Fruit fly (Drosophila melanogaster) whole organism, adult: ENCODE measurements around the gene stas.

Source experiments
- CG7101 ChIP-seq: fragments of 200-800 bp; sonication (Bioruptor generic); optimal IDR thresholded peaks from 2 replicates; lab custom pipeline; 2018; ENCODE audit warnings: missing biosample characterization, mild to moderate bottlenecking, missing genetic modification characterization, moderate library complexity
- toe ChIP-seq: fragments of 200-800 bp; sonication (Bioruptor generic); optimal IDR thresholded peaks from 2 replicates; lab custom pipeline; 2016; ENCODE audit warnings: missing biosample characterization, missing genetic modification characterization

dm6 chrX:17651998-17652738, 24.5 kb upstream of the stas start, which contains the start of gene RhoGAPp190:
- TF ChIP-seq CG7101 = peak; percentile 39
- no peak for TF ChIP-seq toe (GFP tag; lab: Kevin White, UChicago)
